Fruit fly (Drosophila melanogaster) whole organism, wandering third instar larva: Measurements from ENCODE around the gene CG7668.

ENCODE experiments used
- CG32264 ChIP-seq: fragments of 200-800 bp; sonication (Bioruptor generic); optimal IDR thresholded peaks from 2 replicates; lab custom pipeline; 2016; ENCODE audit warnings: missing biosample characterization, missing genetic modification characterization
- Hnf4 ChIP-seq: fragments of 200-800 bp; sonication (Bioruptor generic); optimal IDR thresholded peaks from 2 replicates; lab custom pipeline; 2016; ENCODE audit warnings: missing biosample characterization, mild to moderate bottlenecking, missing genetic modification characterization
- Hr78 ChIP-seq: fragments of >200 bp; optimal IDR thresholded peaks from 2 replicates; lab custom pipeline; 2017; ENCODE audit warnings: missing biosample characterization, missing genetic modification characterization
- N ChIP-seq: fragments of >200 bp; optimal IDR thresholded peaks from 2 replicates; lab custom pipeline; 2018; ENCODE audit warnings: missing biosample characterization, missing external identifiers, missing genetic modification characterization
- Rel ChIP-seq, 2 experiments: fragments of 200-800 bp; sonication (Bioruptor generic) in 1 of 2; optimal IDR thresholded peaks; 2 replicates in 1 of 2; 3 replicates in 1 of 2; lab custom pipeline; 2016 to 2019; ENCODE audit warnings: mild to moderate bottlenecking in 2 of 2, missing biosample characterization in 2 of 2, missing genetic modification characterization in 2 of 2, moderate library complexity in 1 of 2
- Vsx2 ChIP-seq: fragments of 200-300, 225-300 bp; sonication (Bioruptor generic); optimal IDR thresholded peaks from 2 replicates; lab custom pipeline; 2018; ENCODE audit warnings: missing biosample characterization, missing genetic modification characterization; ENCODE audit not compliant: partially characterized antibody
- brk ChIP-seq: fragments of 200-800 bp; sonication (Bioruptor generic); optimal IDR thresholded peaks from 2 replicates; lab custom pipeline; 2016; ENCODE audit warnings: missing biosample characterization, mild to moderate bottlenecking, missing genetic modification characterization
- dmrt93B ChIP-seq: fragments of 200-800 bp; sonication (Bioruptor generic); optimal IDR thresholded peaks from 2 replicates; lab custom pipeline; 2018; ENCODE audit warnings: missing biosample characterization, mild to moderate bottlenecking, missing genetic modification characterization
- dsf ChIP-seq: sonication (Bioruptor generic); optimal IDR thresholded peaks from 2 replicates; lab custom pipeline; 2016; ENCODE audit warnings: missing biosample characterization, missing genetic modification characterization, borderline replicate concordance
- pan ChIP-seq: fragments of >200 bp; optimal IDR thresholded peaks from 2 replicates; lab custom pipeline; 2017
- rgr ChIP-seq: fragments of 200-800 bp; sonication (Bioruptor generic); optimal IDR thresholded peaks from 3 replicates; lab custom pipeline; 2016; ENCODE audit warnings: missing biosample characterization, mild to moderate bottlenecking, missing genetic modification characterization

CG7668 gene

DNA sequence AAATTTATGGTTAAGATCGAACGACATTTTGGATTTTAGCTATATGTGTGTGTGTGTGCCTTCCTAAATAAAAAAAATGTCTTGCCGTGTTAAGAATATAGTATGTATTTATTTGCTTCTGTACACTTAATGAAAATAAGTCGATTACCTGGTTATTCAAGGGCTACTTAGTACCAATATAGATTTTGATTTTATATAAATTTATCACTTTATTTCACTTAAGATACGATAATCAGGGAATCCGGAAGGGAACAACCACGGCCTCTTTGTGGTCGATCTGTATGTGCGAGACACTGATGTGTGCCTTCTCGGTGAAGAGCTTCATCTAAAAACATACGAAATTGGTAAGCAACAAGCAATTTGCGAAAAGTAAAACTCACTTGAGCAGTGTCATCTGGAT lies 25.2 kb downstream of the CG7668 start, which contains the start of gene CG14183:
CG14183 (minus strand) TSS at position 101 of the 400 bp plus-strand sequence.
- TF ChIP-seq dsf: no peak
- TF ChIP-seq brk: no peak
- TF ChIP-seq N (GFP tag; lab: Kevin White, UChicago): no peak

- no peak for TF ChIP-seq CG32264 (GFP tag; lab: Kevin White, UChicago)
- no peak for TF ChIP-seq pan
- TF ChIP-seq Hr78: no peak
- TF ChIP-seq rgr: no peak
- TF ChIP-seq dmrt93B (GFP tag; lab: Kevin White, UChicago): no peak
- no peak for TF ChIP-seq N (GFP tag; lab: Kevin White, UChicago)
- no peak for TF ChIP-seq brk
- TF ChIP-seq Hnf4 (GFP tag; lab: Kevin White, UChicago): no peak
Observed at dm6 chr3L:20028753-20029152, 26.2 kb downstream of the CG7668 start, which contains the start of gene Lamtor1. Gene Lamtor1 (minus strand): TSS chr3L:20029020.

DNA sequence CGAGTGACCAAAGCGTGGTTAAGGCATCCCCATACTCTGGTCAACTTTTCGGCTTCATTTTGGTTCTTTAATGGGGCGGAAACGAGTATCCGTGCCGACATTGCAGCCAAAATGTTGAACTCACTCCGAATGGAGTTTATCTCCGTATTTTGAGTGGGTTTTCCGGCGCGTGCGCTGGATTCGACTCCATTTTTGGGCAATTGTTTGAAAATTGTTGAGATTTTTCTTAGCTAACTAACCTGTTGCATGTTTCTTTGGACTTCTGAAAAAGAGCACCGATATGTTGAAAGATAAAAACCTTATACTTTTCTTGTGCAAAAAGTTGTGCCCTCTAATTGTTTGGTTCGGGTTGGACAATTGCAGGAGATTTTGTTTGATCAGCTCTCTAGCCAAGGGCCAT lies 34.1 kb downstream of the CG7668 start:
- TF ChIP-seq Vsx2 (GFP tag; lab: Kevin White, UChicago): peak; percentile 6
- no peak for TF ChIP-seq Rel (GFP tag; optimal IDR thresholded peaks at IDR 0.05; lab: Kevin White, UChicago)
- TF ChIP-seq Rel (tag; optimal IDR thresholded peaks at IDR 0.05; lab: Kevin White, UChicago): no peak
